Worm (Caenorhabditis elegans): Measurements from ENCODE around the gene clec-180.

ce11 chrIV:7608111-7608510, 39.4 kb downstream of the clec-180 start:
- TF ChIP-seq fkh-10 (GFP tag; optimal IDR thresholded peaks at IDR 0.05) (no peak), ceh-22 (tag; optimal IDR thresholded peaks at IDR 0.05) (no peak), nhr-232 (tag; optimal IDR thresholded peaks at IDR 0.05) (no peak), sox-2 (GFP tag; IDR thresholded peaks at IDR 0.05) (no peak), unc-86 (tag; optimal IDR thresholded peaks at IDR 0.05) (no peak), pqm-1 (tag; optimal IDR thresholded peaks at IDR 0.05) (no peak)

All from whole organism, late embryonic.